Worm (Caenorhabditis elegans) whole organism, mixed stage, embryonic: ENCODE measurements around the gene Y108G3AL.2.
A peak's percentile ranks its signal among the peaks of the same experiment; 100 is the strongest.
"Not testable (repeated sequence)": the region's sequence is repeated elsewhere in the genome, so short reads cannot be mapped to it uniquely, and the experiment has no call there.

Experiments used
- blmp-1 ChIP-seq: fragments of 150-350 bp; optimal IDR thresholded peaks from 2 replicates; lab custom pipeline; 2014; ENCODE audit warnings: missing biosample characterization, missing genetic modification characterization
- ceh-39 ChIP-seq: fragments of 150-350 bp; optimal IDR thresholded peaks from 2 replicates; lab custom pipeline; 2014; ENCODE audit warnings: missing biosample characterization, missing genetic modification characterization
- ceh-43 ChIP-seq: fragments of 200-800 bp; sonication (Bioruptor generic); optimal IDR thresholded peaks from 2 replicates; lab custom pipeline; 2018; ENCODE audit warnings: mild to moderate bottlenecking, missing genetic modification characterization, moderate library complexity, missing compliant biosample characterization
- ceh-83 ChIP-seq: fragments of 200-800 bp; sonication (Bioruptor generic); optimal IDR thresholded peaks from 2 replicates; lab custom pipeline; 2018; ENCODE audit warnings: mild to moderate bottlenecking, missing genetic modification characterization, missing compliant biosample characterization
- ces-1 ChIP-seq: fragments of 150-350 bp; optimal IDR thresholded peaks from 2 replicates; lab custom pipeline; 2014; ENCODE audit warnings: missing biosample characterization, missing genetic modification reagents, missing genetic modification characterization
- cnd-1 ChIP-seq: fragments of 200-800 bp; sonication (Bioruptor generic); optimal IDR thresholded peaks from 2 replicates; lab custom pipeline; 2018; ENCODE audit warnings: mild to moderate bottlenecking, missing genetic modification characterization, missing compliant biosample characterization
- drap-1 ChIP-seq: fragments of 200-800 bp; sonication (Bioruptor generic); optimal IDR thresholded peaks from 3 replicates; lab custom pipeline; 2018; ENCODE audit warnings: mild to moderate bottlenecking, missing genetic modification characterization, missing compliant biosample characterization
- elt-1 ChIP-seq: sonication (generic microtip); optimal IDR thresholded peaks from 2 replicates; lab custom pipeline; 2017; ENCODE audit warnings: missing genetic modification characterization, mild to moderate bottlenecking, missing compliant biosample characterization, antibody characterized with exemption, moderate library complexity, borderline replicate concordance; ENCODE audit not compliant: insufficient read depth
- elt-3 ChIP-seq: fragments of 150-350 bp; optimal IDR thresholded peaks from 2 replicates; lab custom pipeline; 2014; ENCODE audit warnings: missing biosample characterization, missing genetic modification characterization
- flh-1 ChIP-seq: fragments of 200-800 bp; sonication (Bioruptor generic); optimal IDR thresholded peaks from 2 replicates; lab custom pipeline; 2018; ENCODE audit warnings: mild to moderate bottlenecking, missing genetic modification characterization, moderate library complexity, missing compliant biosample characterization
- ham-2 ChIP-seq: fragments of 200-800 bp; sonication (Bioruptor generic); optimal IDR thresholded peaks from 2 replicates; lab custom pipeline; 2018; ENCODE audit warnings: mild to moderate bottlenecking, missing genetic modification characterization, missing compliant biosample characterization
- hlh-1 ChIP-seq: fragments of 150-350 bp; optimal IDR thresholded peaks from 2 replicates; lab custom pipeline; 2014; ENCODE audit warnings: missing biosample characterization, missing genetic modification reagents, missing genetic modification characterization
- lin-13 ChIP-seq: fragments of 150-350 bp; optimal IDR thresholded peaks from 2 replicates; lab custom pipeline; 2014; ENCODE audit warnings: missing biosample characterization, missing genetic modification characterization
- lin-32 ChIP-seq: fragments of 200-800 bp; sonication (Bioruptor generic); optimal IDR thresholded peaks from 2 replicates; lab custom pipeline; 2018; ENCODE audit warnings: mild to moderate bottlenecking, missing genetic modification characterization, missing compliant biosample characterization
- mab-5 ChIP-seq: fragments of 150-350 bp; optimal IDR thresholded peaks from 2 replicates; lab custom pipeline; 2014; ENCODE audit warnings: missing biosample characterization, missing genetic modification characterization
- mep-1 ChIP-seq: fragments of 150-350 bp; optimal IDR thresholded peaks from 2 replicates; lab custom pipeline; 2017; ENCODE audit warnings: missing biosample characterization, missing genetic modification reagents, missing genetic modification characterization, inconsistent platforms
- nhr-12 ChIP-seq: fragments of 150-350 bp; optimal IDR thresholded peaks from 2 replicates; lab custom pipeline; 2014; ENCODE audit warnings: missing biosample characterization, missing genetic modification characterization
- nhr-28 ChIP-seq: fragments of 150-350 bp; optimal IDR thresholded peaks from 2 replicates; lab custom pipeline; 2014; ENCODE audit warnings: missing biosample characterization, missing genetic modification characterization
- nhr-76 ChIP-seq: sonication (generic microtip); optimal IDR thresholded peaks from 2 replicates; lab custom pipeline; 2017; ENCODE audit warnings: missing biosample characterization, missing genetic modification characterization
- pha-4 ChIP-seq: fragments of 150-350 bp; optimal IDR thresholded peaks from 2 replicates; lab custom pipeline; 2018; ENCODE audit warnings: missing biosample characterization, missing genetic modification reagents, missing genetic modification characterization
- sem-2 ChIP-seq: fragments of 200-800 bp; sonication (Bioruptor generic); optimal IDR thresholded peaks from 2 replicates; lab custom pipeline; 2018; ENCODE audit warnings: mild to moderate bottlenecking, missing genetic modification characterization, missing compliant biosample characterization
- snpc-4 ChIP-seq: fragments of 150-350 bp; optimal IDR thresholded peaks from 2 replicates; lab custom pipeline; 2014; ENCODE audit warnings: missing biosample characterization, missing genetic modification characterization
- sptf-1 ChIP-seq: sonication (generic microtip); optimal IDR thresholded peaks from 2 replicates; lab custom pipeline; 2017; ENCODE audit warnings: mild to moderate bottlenecking, missing genetic modification characterization, moderate library complexity, missing compliant biosample characterization
- tbx-8 ChIP-seq: fragments of 200-800 bp; sonication (Bioruptor generic); optimal IDR thresholded peaks from 2 replicates; lab custom pipeline; 2018; ENCODE audit warnings: mild to moderate bottlenecking, missing genetic modification characterization, moderate library complexity, missing compliant biosample characterization
- unc-120 ChIP-seq: sonication (generic microtip); optimal IDR thresholded peaks from 2 replicates; lab custom pipeline; 2017; ENCODE audit warnings: missing genetic modification characterization, missing compliant biosample characterization; ENCODE audit not compliant: poor library complexity, severe bottlenecking
- unc-62 ChIP-seq: fragments of 150-350 bp; optimal IDR thresholded peaks from 2 replicates; lab custom pipeline; 2014; ENCODE audit warnings: missing biosample characterization, missing genetic modification reagents, missing genetic modification characterization
- zip-8 ChIP-seq: fragments of 150-350 bp; optimal IDR thresholded peaks from 2 replicates; lab custom pipeline; 2014; ENCODE audit warnings: missing biosample characterization, missing genetic modification characterization

Y108G3AL.2 gene

DNA sequence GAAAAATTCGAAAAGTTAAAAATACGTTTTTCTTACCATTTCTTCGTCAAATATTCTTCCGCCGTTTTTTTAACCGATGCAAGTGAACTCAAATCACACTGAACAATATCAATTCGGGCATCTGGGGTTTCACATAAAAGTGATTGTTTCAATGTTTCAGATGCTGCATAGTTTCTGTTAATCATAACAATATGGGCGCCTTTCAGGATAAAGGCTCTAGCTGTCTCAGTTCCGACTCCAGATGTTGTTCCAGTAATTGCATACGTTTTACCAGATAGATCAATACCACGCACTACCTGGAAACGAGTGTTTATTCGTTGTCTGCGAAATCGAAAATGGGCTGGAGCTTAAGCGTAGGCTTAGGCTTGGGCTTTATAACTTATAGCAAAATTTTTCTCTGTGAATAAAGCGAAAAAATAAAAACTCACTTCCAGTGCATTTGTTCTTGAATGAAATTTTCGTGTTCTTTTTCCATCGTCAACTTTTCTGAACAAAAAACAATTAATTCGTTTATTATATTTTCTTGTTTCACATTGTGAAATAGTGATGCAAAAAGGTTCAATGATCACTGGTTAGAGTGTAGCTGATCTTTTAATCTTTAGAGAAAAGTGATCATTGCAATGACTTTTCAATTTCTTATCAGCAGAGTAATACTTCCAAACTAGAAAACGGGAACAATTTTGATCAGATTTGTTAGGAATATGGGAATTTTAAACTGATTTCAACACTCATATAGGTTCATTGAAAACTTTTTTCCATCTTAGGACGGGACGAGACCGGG, 44.8 kb downstream of the Y108G3AL.2 start:
- no peak for TF ChIP-seq lin-32 (GFP tag; lab: Kevin White, UChicago)
- TF ChIP-seq ham-2 = no peak
- TF ChIP-seq mep-1 (tag; lab: Kevin White, UChicago) = no peak
- no peak for TF ChIP-seq elt-1 (tag; lab: Kevin White, UChicago)
- no peak for TF ChIP-seq ces-1 (GFP tag; lab: Kevin White, UChicago)
- no peak for TF ChIP-seq elt-3 (tag; lab: Kevin White, UChicago)
- no peak for TF ChIP-seq ceh-43 (GFP tag; lab: Kevin White, UChicago)
- TF ChIP-seq nhr-12 (tag; lab: Kevin White, UChicago) = no peak
- no peak for TF ChIP-seq mab-5 (tag; lab: Kevin White, UChicago)
- no peak for TF ChIP-seq ceh-39 (tag; lab: Kevin White, UChicago)
- TF ChIP-seq nhr-76 (tag; lab: Kevin White, UChicago) = no peak
- TF ChIP-seq cnd-1 (tag; lab: Kevin White, UChicago) = no peak
- no peak for TF ChIP-seq sptf-1 (tag; lab: Kevin White, UChicago)
- no peak for TF ChIP-seq tbx-8 (GFP tag; lab: Kevin White, UChicago)
- no peak for TF ChIP-seq blmp-1 (tag; lab: Kevin White, UChicago)
- no peak for TF ChIP-seq ceh-83
- no peak for TF ChIP-seq drap-1
- TF ChIP-seq nhr-28 = no peak

DNA sequence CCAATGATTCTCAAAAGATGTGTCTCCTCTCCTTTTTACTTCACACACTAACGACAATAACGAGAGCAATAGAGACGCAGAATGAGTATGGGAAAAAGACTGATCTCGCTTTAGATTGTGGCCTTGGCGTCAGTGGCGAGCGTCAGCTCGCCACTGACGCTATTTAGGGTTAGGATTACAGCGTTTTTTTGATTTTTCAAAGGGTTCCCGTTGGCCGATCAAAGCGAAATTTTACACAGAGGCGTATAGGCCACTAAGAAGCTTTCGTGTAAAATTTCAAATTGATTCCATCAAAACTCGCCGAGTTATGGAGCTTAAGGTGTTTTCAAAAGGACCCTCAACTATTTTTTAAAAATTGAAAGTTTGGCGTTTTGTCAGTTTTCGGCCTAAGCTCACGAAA, 45.9 kb downstream of the Y108G3AL.2 start, which contains the start of gene DC2.5:
TSS of gene DC2.5 (minus strand) at position 101 of the 400 bp plus-strand sequence.
- not testable (repeated sequence) for TF ChIP-seq lin-32 (GFP tag; lab: Kevin White, UChicago); elt-1 (tag; lab: Kevin White, UChicago); unc-62 (GFP tag; lab: Kevin White, UChicago)

DNA sequence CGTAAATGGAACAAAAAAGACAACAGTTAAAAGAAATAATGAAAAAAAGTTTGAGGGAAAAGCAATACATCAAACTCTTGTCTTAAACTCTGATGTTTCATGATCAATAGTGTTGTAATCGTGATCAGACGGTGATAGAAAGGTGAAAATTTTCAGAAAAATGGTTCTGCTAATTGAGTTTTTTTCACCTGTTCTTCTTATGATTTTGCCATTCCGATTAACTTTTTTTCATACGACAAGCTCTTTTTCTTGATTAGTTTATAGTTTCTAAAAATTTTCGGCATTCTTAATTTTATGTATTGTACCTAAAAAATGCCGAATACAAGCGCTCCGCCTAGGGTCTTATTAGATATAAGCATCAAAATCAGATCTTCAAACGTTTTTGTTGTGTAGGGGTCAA, 48.9 kb downstream of the Y108G3AL.2 start:
- no peak for TF ChIP-seq lin-13
- TF ChIP-seq, all 35 proteins: peak for 0

DNA sequence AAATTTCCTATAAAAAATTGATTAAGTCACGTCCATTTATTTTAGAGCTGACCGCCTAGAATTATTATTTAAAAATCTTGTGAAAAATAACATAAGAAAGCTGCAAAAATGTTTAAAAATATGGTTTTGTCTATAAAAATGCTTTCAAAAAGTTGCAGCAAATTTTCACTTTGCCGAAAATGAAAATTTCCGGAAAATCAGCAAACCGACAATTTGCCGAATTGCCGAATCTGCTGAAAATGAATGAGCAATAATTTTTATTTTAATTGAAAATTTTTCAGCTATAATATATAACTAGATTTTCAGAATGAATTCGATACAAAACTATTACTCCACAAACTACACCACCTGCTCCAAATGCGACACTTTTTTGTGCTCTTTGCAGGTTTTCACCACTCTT, 50.1 kb downstream of the Y108G3AL.2 start, which contains the start of gene srh-78:
TSS of gene srh-78 (plus strand) at position 301 of the 400 bp plus-strand sequence.
- TF ChIP-seq elt-3 (tag; lab: Kevin White, UChicago) (no peak), hlh-1 (tag; lab: Kevin White, UChicago) (no peak), ceh-43 (GFP tag; lab: Kevin White, UChicago) (no peak), ces-1 (GFP tag; lab: Kevin White, UChicago) (no peak), drap-1 (no peak), sem-2 (GFP tag; lab: Kevin White, UChicago) (no peak), mab-5 (tag; lab: Kevin White, UChicago) (no peak), lin-13 (no peak), pha-4 (tag; lab: Kevin White, UChicago) (no peak), mep-1 (tag; lab: Kevin White, UChicago) (no peak), ham-2 (no peak), lin-32 (GFP tag; lab: Kevin White, UChicago) (no peak), nhr-76 (tag; lab: Kevin White, UChicago) (no peak), nhr-12 (tag; lab: Kevin White, UChicago) (no peak), unc-62 (GFP tag; lab: Kevin White, UChicago) (no peak), nhr-28 (no peak)

DNA sequence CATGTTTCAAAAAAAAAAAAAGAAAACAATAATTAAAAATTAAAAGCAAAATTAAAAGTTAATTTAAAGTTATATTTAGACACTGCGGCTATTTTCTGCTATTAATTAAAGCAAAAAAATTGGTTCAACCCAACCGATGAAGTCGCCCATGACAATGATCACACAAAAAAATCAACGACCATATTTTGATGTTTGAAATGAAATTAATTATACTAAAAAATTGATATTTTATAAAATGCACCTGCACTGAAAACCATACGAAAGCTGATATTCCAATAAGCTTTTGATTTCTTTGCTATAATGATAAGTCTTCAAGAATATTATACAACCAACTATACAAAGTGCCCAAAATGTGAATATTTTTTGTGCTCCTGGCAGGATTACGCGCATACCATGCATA, 52.8 kb downstream of the Y108G3AL.2 start, which contains the start of gene srh-80:
TSS of gene srh-80 (plus strand) at position 301 of the 400 bp plus-strand sequence.
- TF ChIP-seq ceh-39 (tag; lab: Kevin White, UChicago) = no peak
- TF ChIP-seq sptf-1 (tag; lab: Kevin White, UChicago) = no peak
- TF ChIP-seq snpc-4 (tag; lab: Kevin White, UChicago) = no peak
- no peak for TF ChIP-seq unc-120 (tag; lab: Kevin White, UChicago)
- TF ChIP-seq lin-13 = no peak
- TF ChIP-seq pha-4 (tag; lab: Kevin White, UChicago) = no peak
- no peak for TF ChIP-seq sem-2 (GFP tag; lab: Kevin White, UChicago)
- no peak for TF ChIP-seq flh-1 (GFP tag; lab: Kevin White, UChicago)

DNA sequence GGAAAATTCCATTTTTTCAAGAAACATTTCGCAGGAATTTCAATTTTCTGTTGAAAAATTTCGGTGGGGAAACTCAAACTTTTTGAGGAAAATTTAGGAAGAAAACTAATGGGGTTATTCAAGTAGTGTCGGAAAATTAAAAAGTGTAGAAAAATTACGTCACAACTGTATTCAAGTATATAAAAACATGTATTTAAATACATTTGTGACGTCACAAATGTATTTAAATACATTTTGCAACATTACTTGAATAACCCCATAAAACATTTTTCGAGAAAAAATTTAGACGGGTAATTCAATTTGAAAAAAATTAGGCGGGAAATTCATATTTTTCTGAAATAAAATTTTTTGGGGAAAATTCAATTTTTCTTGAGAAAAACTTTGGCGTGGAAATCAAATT, 55.2 kb downstream of the Y108G3AL.2 start:
- TF ChIP-seq zip-8 (tag; lab: Kevin White, UChicago) = peak; percentile 91
